Fruit fly (Drosophila melanogaster) whole organism, adult: ENCODE data around the gene Or65a.

Experiments used
- CG11617 ChIP-seq: fragments of 200-800 bp; sonication (Bioruptor generic); optimal IDR thresholded peaks from 2 replicates; lab custom pipeline; 2017; ENCODE audit warnings: mild to moderate bottlenecking, missing biosample characterization, missing genetic modification reagents, missing genetic modification characterization
- CG12768 ChIP-seq: fragments of 200-800 bp; sonication (Bioruptor generic); optimal IDR thresholded peaks from 2 replicates; lab custom pipeline; 2017; ENCODE audit warnings: missing biosample characterization, missing genetic modification characterization, mild to moderate bottlenecking, moderate library complexity, missing genetic modification reagents
- CG14711 ChIP-seq: fragments of 200-800 bp; sonication (Bioruptor generic); optimal IDR thresholded peaks from 2 replicates; lab custom pipeline; 2018; ENCODE audit warnings: missing biosample characterization, mild to moderate bottlenecking, missing genetic modification characterization, moderate library complexity
- CG1620 ChIP-seq: fragments of 200-800 bp; sonication (Bioruptor generic); optimal IDR thresholded peaks from 2 replicates; lab custom pipeline; 2016; ENCODE audit warnings: missing biosample characterization, missing genetic modification characterization
- CG33017 ChIP-seq: fragments of 200-800 bp; sonication (Bioruptor generic); optimal IDR thresholded peaks from 2 replicates; lab custom pipeline; 2018; ENCODE audit warnings: missing biosample characterization, mild to moderate bottlenecking, missing genetic modification characterization, moderate library complexity
- CG5204 ChIP-seq: fragments of 200-800 bp; sonication (Bioruptor generic); optimal IDR thresholded peaks from 2 replicates; lab custom pipeline; 2016; ENCODE audit warnings: missing biosample characterization, missing genetic modification characterization
- CG7045 ChIP-seq: fragments of 200-800 bp; sonication (Bioruptor generic); optimal IDR thresholded peaks from 2 replicates; lab custom pipeline; 2017; ENCODE audit warnings: missing biosample characterization, mild to moderate bottlenecking, missing genetic modification characterization
- CG7101 ChIP-seq: fragments of 200-800 bp; sonication (Bioruptor generic); optimal IDR thresholded peaks from 2 replicates; lab custom pipeline; 2018; ENCODE audit warnings: missing biosample characterization, mild to moderate bottlenecking, missing genetic modification characterization, moderate library complexity
- Clk ChIP-seq: fragments of 200-800 bp; sonication (Bioruptor generic); optimal IDR thresholded peaks from 2 replicates; lab custom pipeline; 2017; ENCODE audit warnings: missing biosample characterization, missing genetic modification characterization
- Crg-1 ChIP-seq: fragments of 200-800 bp; sonication (Bioruptor generic); optimal IDR thresholded peaks from 2 replicates; lab custom pipeline; 2016; ENCODE audit warnings: missing biosample characterization, missing genetic modification characterization
- Hr96 ChIP-seq: fragments of 200-800 bp; sonication (Bioruptor generic); optimal IDR thresholded peaks from 2 replicates; lab custom pipeline; 2016; ENCODE audit warnings: missing biosample characterization, missing genetic modification characterization
- Mnt ChIP-seq: fragments of 200-800 bp; sonication (Bioruptor generic); optimal IDR thresholded peaks from 2 replicates; lab custom pipeline; 2016; ENCODE audit warnings: missing biosample characterization, mild to moderate bottlenecking, missing genetic modification characterization
- bab1 ChIP-seq: fragments of 200-800 bp; sonication (Bioruptor generic); optimal IDR thresholded peaks from 3 replicates; lab custom pipeline; 2019; ENCODE audit warnings: missing biosample characterization, mild to moderate bottlenecking, missing genetic modification characterization, moderate library complexity
- cic ChIP-seq: fragments of 200-800 bp; sonication (Bioruptor generic); optimal IDR thresholded peaks from 2 replicates; lab custom pipeline; 2017; ENCODE audit warnings: missing biosample characterization, mild to moderate bottlenecking, missing genetic modification characterization, moderate library complexity
- cnc ChIP-seq, 2 experiments: fragments of >200 bp; optimal IDR thresholded peaks; 2 replicates each; lab custom pipeline; 2017
- kay ChIP-seq: fragments of 200-800 bp; sonication (Bioruptor generic); peaks from one replicate; lab custom pipeline; 2016; ENCODE audit warnings: missing biosample characterization, missing genetic modification characterization, borderline replicate concordance
- ovo ChIP-seq: fragments of 200-800 bp; sonication (Bioruptor generic); optimal IDR thresholded peaks from 2 replicates; lab custom pipeline; 2016; ENCODE audit warnings: missing biosample characterization, missing genetic modification characterization
- pad ChIP-seq: fragments of 200-800 bp; sonication (Bioruptor generic); optimal IDR thresholded peaks from 3 replicates; lab custom pipeline; 2017; ENCODE audit warnings: missing biosample characterization, missing genetic modification characterization, mild to moderate bottlenecking, moderate library complexity, missing genetic modification reagents
- tj ChIP-seq: fragments of 200-800 bp; sonication (Bioruptor generic); optimal IDR thresholded peaks from 3 replicates; lab custom pipeline; 2017; ENCODE audit warnings: missing biosample characterization, mild to moderate bottlenecking, missing genetic modification characterization, moderate library complexity
- toe ChIP-seq: fragments of 200-800 bp; sonication (Bioruptor generic); optimal IDR thresholded peaks from 2 replicates; lab custom pipeline; 2016; ENCODE audit warnings: missing biosample characterization, missing genetic modification characterization

Or65a gene

dm6 chr3L:6307298-6307697, 13.1 kb upstream of the Or65a start:
- TF ChIP-seq kay = no peak
- TF ChIP-seq CG11617 (GFP tag; lab: Kevin White, UChicago) = no peak
- no peak for TF ChIP-seq Hr96 (GFP tag; lab: Kevin White, UChicago)
- TF ChIP-seq CG33017 (tag; lab: Kevin White, UChicago) = no peak
- TF ChIP-seq CG1620 (GFP tag; lab: Kevin White, UChicago) = no peak
- TF ChIP-seq bab1 = no peak
- TF ChIP-seq Clk (GFP tag; lab: Kevin White, UChicago) = no peak
- TF ChIP-seq cnc (optimal IDR thresholded peaks at IDR 0.05; lab: Kevin White, UChicago) = no peak
- no peak for TF ChIP-seq Mnt
- no peak for TF ChIP-seq toe (GFP tag; lab: Kevin White, UChicago)
- no peak for TF ChIP-seq CG7101 (tag; lab: Kevin White, UChicago)
- TF ChIP-seq CG14711 (tag; lab: Kevin White, UChicago) = no peak
- no peak for TF ChIP-seq ovo (GFP tag; lab: Kevin White, UChicago)
- no peak for TF ChIP-seq cic (GFP tag; lab: Kevin White, UChicago)
- no peak for TF ChIP-seq pad
- no peak for TF ChIP-seq Crg-1 (GFP tag; lab: Kevin White, UChicago)
- no peak for TF ChIP-seq CG5204 (GFP tag; lab: Kevin White, UChicago)
- TF ChIP-seq tj (GFP tag; lab: Kevin White, UChicago) = no peak

dm6 chr3L:6308596-6308995, 11.8 kb upstream of the Or65a start:
- TF ChIP-seq cic (GFP tag; lab: Kevin White, UChicago) (no peak), cnc (optimal IDR thresholded peaks at IDR 0.05; lab: Kevin White, UChicago) (no peak), CG14711 (tag; lab: Kevin White, UChicago) (no peak), CG11617 (GFP tag; lab: Kevin White, UChicago) (no peak), Hr96 (GFP tag; lab: Kevin White, UChicago) (no peak), Mnt (no peak), CG1620 (GFP tag; lab: Kevin White, UChicago) (no peak), CG12768 (GFP tag; lab: Kevin White, UChicago) (no peak), ovo (GFP tag; lab: Kevin White, UChicago) (no peak), Clk (GFP tag; lab: Kevin White, UChicago) (no peak)

- TF ChIP-seq Crg-1 (GFP tag; lab: Kevin White, UChicago) (no peak), ovo (GFP tag; lab: Kevin White, UChicago) (no peak), kay (no peak), cic (GFP tag; lab: Kevin White, UChicago) (no peak), CG11617 (GFP tag; lab: Kevin White, UChicago) (no peak), CG1620 (GFP tag; lab: Kevin White, UChicago) (no peak), bab1 (no peak), cnc (optimal IDR thresholded peaks at IDR 0.05; lab: Kevin White, UChicago) (no peak), tj (GFP tag; lab: Kevin White, UChicago) (no peak), CG7101 (tag; lab: Kevin White, UChicago) (no peak), CG12768 (GFP tag; lab: Kevin White, UChicago) (no peak), CG7045 (GFP tag; lab: Kevin White, UChicago) (no peak)
Measured at dm6 chr3L:6309726-6310125, 10.7 kb upstream of the Or65a start.

- no peak for TF ChIP-seq Hr96 (GFP tag; lab: Kevin White, UChicago)
- no peak for TF ChIP-seq CG5204 (GFP tag; lab: Kevin White, UChicago)
- TF ChIP-seq bab1 = no peak
- TF ChIP-seq pad = no peak
- TF ChIP-seq toe (GFP tag; lab: Kevin White, UChicago) = no peak
- no peak for TF ChIP-seq tj (GFP tag; lab: Kevin White, UChicago)
- TF ChIP-seq CG14711 (tag; lab: Kevin White, UChicago) = no peak
- no peak for TF ChIP-seq CG11617 (GFP tag; lab: Kevin White, UChicago)
- no peak for TF ChIP-seq cic (GFP tag; lab: Kevin White, UChicago)
- TF ChIP-seq CG12768 (GFP tag; lab: Kevin White, UChicago) = no peak
- no peak for TF ChIP-seq Mnt
- no peak for TF ChIP-seq kay
Measured at dm6 chr3L:6310489-6310888, 9.9 kb upstream of the Or65a start.

- no peak for TF ChIP-seq Hr96 (GFP tag; lab: Kevin White, UChicago)
Measured at dm6 chr3L:6312029-6312623, 8.3 kb upstream of the Or65a start.

- TF ChIP-seq bab1 (no peak), kay (no peak), ovo (GFP tag; lab: Kevin White, UChicago) (no peak), CG14711 (tag; lab: Kevin White, UChicago) (no peak), CG12768 (GFP tag; lab: Kevin White, UChicago) (no peak), cnc (optimal IDR thresholded peaks at IDR 0.05; lab: Kevin White, UChicago) (no peak), Hr96 (GFP tag; lab: Kevin White, UChicago) (no peak), Clk (GFP tag; lab: Kevin White, UChicago) (no peak), CG1620 (GFP tag; lab: Kevin White, UChicago) (no peak), CG7045 (GFP tag; lab: Kevin White, UChicago) (no peak), CG5204 (GFP tag; lab: Kevin White, UChicago) (no peak), CG7101 (tag; lab: Kevin White, UChicago) (no peak), Crg-1 (GFP tag; lab: Kevin White, UChicago) (no peak), tj (GFP tag; lab: Kevin White, UChicago) (no peak), CG11617 (GFP tag; lab: Kevin White, UChicago) (no peak), pad (no peak)
Measured at dm6 chr3L:6315693-6316092, 4.7 kb upstream of the Or65a start.
